Worm (Caenorhabditis elegans) whole organism, early embryonic: Measurements from ENCODE around the gene Y37D8A.19.

Experiments used
- B0310.2 ChIP-seq: sonication (generic microtip); optimal IDR thresholded peaks from 2 replicates; lab custom pipeline; 2016; ENCODE audit warnings: mild to moderate bottlenecking, missing genetic modification characterization, missing compliant biosample characterization
- F13C5.2 ChIP-seq: sonication (generic microtip); optimal IDR thresholded peaks from 2 replicates; lab custom pipeline; 2017; ENCODE audit warnings: mild to moderate bottlenecking, missing genetic modification characterization, inconsistent platforms, missing compliant biosample characterization
- aly-1 ChIP-seq: sonication (generic microtip); optimal IDR thresholded peaks from 2 replicates; lab custom pipeline; 2016; ENCODE audit warnings: missing genetic modification characterization, missing compliant biosample characterization
- ama-1 ChIP-seq: fragments of 150-350 bp; optimal IDR thresholded peaks from 2 replicates; lab custom pipeline; 2014
- ceh-13 ChIP-seq: fragments of 200-800 bp; sonication (Bioruptor generic); optimal IDR thresholded peaks from 2 replicates; lab custom pipeline; 2018; ENCODE audit warnings: mild to moderate bottlenecking, missing genetic modification characterization, missing compliant biosample characterization
- ceh-36 ChIP-seq: sonication (generic microtip); optimal IDR thresholded peaks from 2 replicates; lab custom pipeline; 2016; ENCODE audit warnings: missing genetic modification characterization, inconsistent platforms, missing compliant biosample characterization
- ets-7 ChIP-seq: sonication (generic microtip); optimal IDR thresholded peaks from 2 replicates; lab custom pipeline; 2016; ENCODE audit warnings: missing genotype, missing genetic modification characterization, missing compliant biosample characterization
- flt-1 ChIP-seq: fragments of 200-800 bp; sonication (Bioruptor generic); IDR thresholded peaks from 2 replicates; pipeline ENCODE4 v1.3.6; 2022; ENCODE audit warnings: missing genetic modification characterization, missing compliant biosample characterization
- hmbx-1 ChIP-seq: sonication (generic microtip); optimal IDR thresholded peaks from 2 replicates; lab custom pipeline; 2016; ENCODE audit warnings: mild to moderate bottlenecking, missing genetic modification characterization, missing compliant biosample characterization
- hmg-4 ChIP-seq: fragments of 200-800 bp; sonication (Bioruptor generic); optimal IDR thresholded peaks from 2 replicates; lab custom pipeline; 2018; ENCODE audit warnings: mild to moderate bottlenecking, missing genetic modification characterization, missing compliant biosample characterization
- hnd-1 ChIP-seq: sonication (generic microtip); optimal IDR thresholded peaks from 2 replicates; lab custom pipeline; 2016; ENCODE audit warnings: missing genetic modification characterization, missing compliant biosample characterization
- pes-1 ChIP-seq: fragments of 200-800 bp; sonication (Bioruptor generic); IDR thresholded peaks from 2 replicates; pipeline ENCODE4 v1.3.6; 2022; ENCODE audit warnings: missing genetic modification reagents, missing genetic modification characterization, missing compliant biosample characterization
- scrt-1 ChIP-seq: fragments of 200-800 bp; sonication (Bioruptor generic); IDR thresholded peaks from 2 replicates; pipeline ENCODE4 v1.3.6; 2022; ENCODE audit warnings: missing genetic modification characterization, missing compliant biosample characterization
- sea-1 ChIP-seq: fragments of 200-800 bp; sonication (Bioruptor generic); conservative IDR thresholded peaks from 2 replicates; pipeline ENCODE4 v1.3.6; 2022; ENCODE audit warnings: missing genetic modification characterization, missing compliant biosample characterization
- tbx-11 ChIP-seq: fragments of 200-800 bp; sonication (Bioruptor generic); IDR thresholded peaks from 2 replicates; pipeline ENCODE4 v1.3.6; 2022; ENCODE audit warnings: missing genetic modification characterization, missing compliant biosample characterization
- tbx-37 ChIP-seq: fragments of 200-800 bp; sonication (Bioruptor generic); conservative IDR thresholded peaks from 2 replicates; pipeline ENCODE4 v1.3.6; 2022; ENCODE audit warnings: missing genetic modification reagents, missing genetic modification characterization, missing compliant biosample characterization
- tra-4 ChIP-seq: sonication (generic microtip); optimal IDR thresholded peaks from 2 replicates; lab custom pipeline; 2017; ENCODE audit warnings: missing genetic modification characterization, missing compliant biosample characterization

Gene Y37D8A.19

DNA sequence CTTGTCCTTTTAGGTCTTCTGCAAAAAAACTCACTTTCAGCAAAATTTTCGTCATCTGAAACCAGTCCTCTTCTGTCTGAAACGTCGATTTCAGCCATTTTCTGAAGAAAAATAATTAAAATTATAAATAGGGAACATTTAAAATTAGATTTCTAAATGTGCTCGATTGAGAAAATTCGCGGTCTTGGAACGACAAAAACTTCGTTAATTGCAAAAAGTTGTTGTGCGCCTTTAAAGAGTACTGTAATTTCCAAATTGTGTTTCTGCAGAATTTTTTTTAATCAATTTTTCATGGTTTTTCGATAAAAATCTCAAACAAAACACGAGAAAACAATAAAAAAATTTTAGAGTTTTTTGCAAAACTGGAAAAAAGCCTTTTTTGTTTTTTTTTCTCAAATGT is 37.2 kb downstream of the Y37D8A.19 start, which contains the start of gene ttm-1:
Gene ttm-1 (minus strand): TSS at position 101 of the 400 bp plus-strand sequence.
- TF ChIP-seq ceh-13 (GFP tag; lab: Kevin White, UChicago) (no peak), tra-4 (tag; lab: Kevin White, UChicago) (no peak), tbx-37 (GFP tag; lab: Robert Waterston, UW) (no peak), scrt-1 (GFP tag; lab: Robert Waterston, UW) (no peak), pes-1 (GFP tag; lab: Robert Waterston, UW) (no peak), sea-1 (no peak), hmbx-1 (tag; lab: Kevin White, UChicago) (no peak), B0310.2 (tag; lab: Kevin White, UChicago) (no peak)

DNA sequence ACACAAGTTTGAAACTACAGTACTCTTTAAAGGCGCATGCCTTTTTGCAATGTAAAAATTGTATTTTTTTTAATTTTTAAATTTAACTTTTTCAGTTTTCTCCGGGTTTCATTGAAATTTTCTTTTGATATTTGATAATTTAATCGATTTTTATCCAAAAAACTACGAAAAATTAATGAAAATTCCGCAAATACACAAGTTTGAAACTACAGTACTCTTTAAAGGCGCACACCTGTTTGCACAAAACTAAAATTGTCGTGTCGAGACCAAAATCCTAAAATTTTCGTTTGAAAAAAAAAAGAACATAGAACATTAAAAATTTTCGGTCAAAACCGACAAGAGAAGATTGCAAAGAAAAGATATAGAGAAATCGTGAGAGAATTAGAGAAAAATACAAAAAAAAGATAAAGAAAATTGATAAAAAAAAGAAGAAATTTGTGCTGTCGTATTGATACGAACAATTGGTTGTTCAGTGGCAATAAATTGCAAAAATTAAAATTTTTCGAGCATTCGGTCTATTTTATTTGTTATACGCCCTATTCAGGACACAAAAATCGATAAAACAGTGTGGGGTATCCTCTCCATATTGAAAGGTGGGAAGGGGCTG is 37.9 kb downstream of the Y37D8A.19 start:
- TF ChIP-seq tra-4 (tag; lab: Kevin White, UChicago) (no peak), B0310.2 (tag; lab: Kevin White, UChicago) (no peak), flt-1 (GFP tag; lab: Robert Waterston, UW) (no peak), ets-7 (no peak), ceh-36 (tag; lab: Kevin White, UChicago) (no peak), pes-1 (GFP tag; lab: Robert Waterston, UW) (no peak), ama-1 (no peak)

DNA sequence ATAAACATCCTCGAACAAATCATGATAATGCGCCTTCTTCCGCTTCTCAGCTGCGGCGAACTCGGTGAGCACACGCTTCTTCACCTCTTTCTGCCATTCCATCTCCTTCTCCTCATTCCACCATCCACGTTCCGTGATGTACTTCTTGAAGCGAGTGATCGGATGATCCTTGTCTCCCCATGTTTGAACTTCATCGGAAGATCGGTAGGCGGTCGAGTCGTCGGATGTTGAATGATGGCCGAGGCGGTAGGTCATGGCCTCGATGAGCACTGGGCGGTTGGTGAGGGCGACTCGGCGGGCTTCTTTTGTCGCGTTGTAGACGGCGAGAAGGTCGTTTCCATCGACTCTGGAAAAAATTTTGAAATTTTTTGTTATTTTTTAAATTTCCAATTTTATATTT is 38.7 kb downstream of the Y37D8A.19 start:
- no peak for TF ChIP-seq ceh-36 (tag; lab: Kevin White, UChicago)
- no peak for TF ChIP-seq F13C5.2
- no peak for TF ChIP-seq flt-1 (GFP tag; lab: Robert Waterston, UW)
- no peak for TF ChIP-seq hmbx-1 (tag; lab: Kevin White, UChicago)
- no peak for TF ChIP-seq B0310.2 (tag; lab: Kevin White, UChicago)
- TF ChIP-seq ets-7: no peak
- no peak for TF ChIP-seq ceh-13 (GFP tag; lab: Kevin White, UChicago)
- TF ChIP-seq tra-4 (tag; lab: Kevin White, UChicago): no peak
- TF ChIP-seq tbx-11 (GFP tag; lab: Robert Waterston, UW): no peak
- no peak for TF ChIP-seq pes-1 (GFP tag; lab: Robert Waterston, UW)
- no peak for TF ChIP-seq ama-1
- TF ChIP-seq tbx-37 (GFP tag; lab: Robert Waterston, UW): no peak
- TF ChIP-seq aly-1: no peak
- TF ChIP-seq sea-1: no peak
- TF ChIP-seq scrt-1 (GFP tag; lab: Robert Waterston, UW): no peak
- TF ChIP-seq hmg-4 (GFP tag; lab: Kevin White, UChicago): no peak

DNA sequence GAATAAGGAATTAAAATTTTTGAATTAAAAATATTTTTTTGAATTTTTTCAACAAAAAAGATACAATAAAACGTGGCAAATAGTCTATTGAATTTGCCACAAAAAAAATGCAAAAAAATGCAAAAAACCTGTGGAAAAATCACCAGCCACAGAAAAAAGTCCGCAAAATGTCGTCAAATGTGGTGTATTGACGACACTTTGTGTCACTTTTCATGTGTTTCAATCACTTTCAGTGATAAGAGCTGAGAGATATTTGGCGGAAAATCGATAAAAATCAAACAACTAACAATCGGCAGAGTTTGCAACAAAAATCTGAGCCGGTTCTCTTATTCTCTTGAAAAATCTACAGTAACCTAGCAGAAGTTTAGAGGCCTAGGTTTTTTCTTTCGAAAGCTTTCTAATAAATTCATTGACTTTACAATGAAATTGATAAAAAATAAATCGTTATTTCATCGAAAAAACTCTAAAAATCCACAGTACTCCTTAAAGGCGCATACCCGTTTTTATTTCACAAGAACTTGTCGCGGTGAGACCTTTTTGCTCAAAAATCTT is 42.2 kb downstream of the Y37D8A.19 start:
- no peak for TF ChIP-seq hnd-1 (tag; lab: Kevin White, UChicago)
- no peak for TF ChIP-seq tbx-11 (GFP tag; lab: Robert Waterston, UW)
- no peak for TF ChIP-seq ceh-13 (GFP tag; lab: Kevin White, UChicago)
- TF ChIP-seq tbx-37 (GFP tag; lab: Robert Waterston, UW): no peak
- TF ChIP-seq sea-1: no peak
- TF ChIP-seq F13C5.2: no peak
- no peak for TF ChIP-seq ama-1
- no peak for TF ChIP-seq flt-1 (GFP tag; lab: Robert Waterston, UW)
- no peak for TF ChIP-seq scrt-1 (GFP tag; lab: Robert Waterston, UW)
- TF ChIP-seq hmbx-1 (tag; lab: Kevin White, UChicago): no peak
- TF ChIP-seq tra-4 (tag; lab: Kevin White, UChicago): no peak
- no peak for TF ChIP-seq pes-1 (GFP tag; lab: Robert Waterston, UW)
- TF ChIP-seq ceh-36 (tag; lab: Kevin White, UChicago): no peak
- no peak for TF ChIP-seq hmg-4 (GFP tag; lab: Kevin White, UChicago)
- TF ChIP-seq ets-7: no peak
- no peak for TF ChIP-seq B0310.2 (tag; lab: Kevin White, UChicago)
- TF ChIP-seq aly-1: no peak

DNA sequence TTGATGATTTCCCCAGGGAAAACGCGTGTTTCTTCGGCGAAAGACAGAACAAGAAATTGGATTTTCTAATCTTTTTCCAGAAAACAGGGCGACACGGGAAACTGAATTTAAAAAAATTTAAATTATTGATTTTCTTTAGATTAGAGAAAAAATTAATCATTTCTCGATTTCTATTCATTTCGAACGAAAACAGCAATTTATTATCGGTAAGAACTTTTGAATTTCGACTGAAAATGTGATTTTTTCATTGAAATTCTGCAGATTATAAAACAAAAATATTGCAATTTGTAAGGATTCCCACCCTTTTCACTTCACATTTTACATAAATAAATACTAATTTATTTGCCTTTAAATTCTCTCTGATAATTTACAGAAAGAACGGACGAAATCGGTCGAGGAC is 42.7 kb downstream of the Y37D8A.19 start, which contains the start of gene bckd-1A:
Gene bckd-1A (minus strand): TSS at position 101 of the 400 bp plus-strand sequence.
- TF ChIP-seq aly-1: no peak

DNA sequence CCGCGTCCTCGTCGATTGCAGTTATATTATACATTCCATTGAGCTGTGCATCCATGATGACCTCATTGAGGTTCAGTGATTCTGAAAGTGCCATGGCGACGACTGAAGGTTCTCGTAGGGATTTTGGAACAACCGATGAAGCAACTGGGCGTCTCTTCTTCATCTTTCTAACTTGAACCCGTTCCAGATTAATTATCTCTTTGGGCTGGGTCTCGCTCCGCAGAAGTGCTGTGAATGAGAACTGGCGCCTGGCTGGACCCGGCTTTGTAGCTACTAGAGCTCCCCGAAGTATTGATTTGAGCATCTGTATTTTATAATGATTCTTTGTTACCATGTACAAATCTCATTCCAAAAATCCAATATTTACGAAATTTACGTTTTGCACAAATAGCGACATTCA is 47.9 kb downstream of the Y37D8A.19 start, which contains the start of gene ZK1010.2:
Gene ZK1010.2 (minus strand): TSS at position 304 of the 400 bp plus-strand sequence.
- TF ChIP-seq pes-1 (GFP tag; lab: Robert Waterston, UW) (no peak), F13C5.2 (no peak), ceh-13 (GFP tag; lab: Kevin White, UChicago) (no peak), B0310.2 (tag; lab: Kevin White, UChicago) (no peak), aly-1 (no peak), tbx-37 (GFP tag; lab: Robert Waterston, UW) (no peak), hmg-4 (GFP tag; lab: Kevin White, UChicago) (no peak), hmbx-1 (tag; lab: Kevin White, UChicago) (no peak), tbx-11 (GFP tag; lab: Robert Waterston, UW) (no peak), ceh-36 (tag; lab: Kevin White, UChicago) (no peak), scrt-1 (GFP tag; lab: Robert Waterston, UW) (no peak), ama-1 (no peak), sea-1 (no peak)

DNA sequence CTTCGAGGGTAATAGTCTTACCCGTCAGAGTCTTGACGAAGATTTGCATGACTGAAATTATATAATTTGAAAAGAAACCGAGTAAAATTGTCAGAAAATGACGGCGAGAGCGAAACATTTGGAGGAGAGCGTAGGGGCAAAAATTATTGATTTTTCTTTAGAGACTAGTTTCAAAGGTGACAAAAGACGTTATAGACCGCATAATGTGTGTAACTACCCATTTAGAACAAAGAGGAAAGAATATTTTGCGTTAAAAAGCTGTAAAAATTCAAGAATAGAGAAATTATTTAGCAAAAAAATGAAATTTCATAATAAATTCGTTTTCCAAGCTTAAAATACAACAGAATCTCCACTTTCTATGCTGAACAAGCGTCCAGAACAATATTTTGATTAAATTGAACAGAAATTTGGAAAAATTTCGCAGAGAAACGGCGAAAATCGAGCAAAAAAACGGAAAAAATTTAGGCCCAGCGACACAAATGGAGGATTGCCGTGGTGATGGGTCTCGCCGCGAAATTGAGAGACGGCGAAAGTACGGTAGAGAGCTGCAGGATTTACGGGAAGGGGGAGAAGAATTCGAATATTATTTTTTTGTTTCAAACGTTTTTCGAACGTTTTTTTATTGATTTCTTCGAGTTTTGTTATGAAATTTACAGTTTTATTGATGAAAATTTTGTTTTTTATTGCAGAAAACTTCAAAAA is 49.0 kb downstream of the Y37D8A.19 start, which contains the start of the genes ubq-2 and frg-1:
Gene ubq-2 (minus strand): TSS at position 51 of the 702 bp plus-strand sequence.
Gene frg-1 (plus strand): TSS at position 690 of the 702 bp plus-strand sequence.
- TF ChIP-seq F13C5.2: peak; percentile 44
- TF ChIP-seq ets-7: no peak
